Worm (Caenorhabditis elegans) whole organism, L4/young adult: ENCODE measurements around the gene C17C3.3.

Source experiments
- W03F9.2 ChIP-seq: fragments of 150-350 bp; optimal IDR thresholded peaks from 2 replicates; lab custom pipeline; 2014; ENCODE audit warnings: missing biosample characterization, missing genetic modification characterization
- him-1 ChIP-seq: sonication (generic microtip); optimal IDR thresholded peaks from 2 replicates; lab custom pipeline; 2016; ENCODE audit warnings: missing genotype, missing genetic modification reagents, missing genetic modification characterization, missing compliant biosample characterization

ce11 chrII:5603194-5603593 is 41.7 kb downstream of the C17C3.3 start, which contains the start of gene C17G10.6:
- TF ChIP-seq him-1 (tag; lab: Kevin White, UChicago) (no peak), W03F9.2 (tag; lab: Kevin White, UChicago) (no peak)
